Fruit fly (Drosophila melanogaster) whole organism, wandering third instar larva: ENCODE results near the gene Jon25Biii.

Source experiments
- Abd-B ChIP-seq: fragments of >200 bp; optimal IDR thresholded peaks from 2 replicates; lab custom pipeline; 2017; ENCODE audit warnings: missing biosample characterization, missing genetic modification characterization
- CG32264 ChIP-seq: fragments of 200-800 bp; sonication (Bioruptor generic); optimal IDR thresholded peaks from 2 replicates; lab custom pipeline; 2016; ENCODE audit warnings: missing biosample characterization, missing genetic modification characterization
- CG9705 ChIP-seq: fragments of 200-800 bp; sonication (Bioruptor generic); optimal IDR thresholded peaks from 2 replicates; lab custom pipeline; 2018; ENCODE audit warnings: missing biosample characterization, mild to moderate bottlenecking, missing genetic modification characterization
- CrebA ChIP-seq: fragments of 200-800 bp; sonication (Bioruptor generic); optimal IDR thresholded peaks from 2 replicates; lab custom pipeline; 2016; ENCODE audit warnings: missing biosample characterization, mild to moderate bottlenecking, missing genetic modification characterization, borderline replicate concordance
- Dif ChIP-seq: fragments of 200-275, 200-300 bp; sonication (Bioruptor generic); optimal IDR thresholded peaks from 2 replicates; lab custom pipeline; 2018; ENCODE audit warnings: missing biosample characterization, missing genetic modification characterization; ENCODE audit not compliant: partially characterized antibody
- GATAd ChIP-seq: sonication (Bioruptor generic); optimal IDR thresholded peaks from 2 replicates; lab custom pipeline; 2016; ENCODE audit warnings: missing biosample characterization, missing genetic modification characterization
- HLH106 ChIP-seq: fragments of 200-800 bp; optimal IDR thresholded peaks from 3 replicates; lab custom pipeline; 2019; ENCODE audit warnings: missing biosample characterization, mild to moderate bottlenecking, missing genetic modification characterization, moderate library complexity
- Hr78 ChIP-seq: fragments of >200 bp; optimal IDR thresholded peaks from 2 replicates; lab custom pipeline; 2017; ENCODE audit warnings: missing biosample characterization, missing genetic modification characterization
- Hr83 ChIP-seq: fragments of 200-300 bp; sonication (Bioruptor generic); optimal IDR thresholded peaks from 2 replicates; lab custom pipeline; 2016; ENCODE audit warnings: missing biosample characterization, mild to moderate bottlenecking, missing genetic modification characterization, moderate library complexity; ENCODE audit not compliant: poor library complexity, severe bottlenecking
- Jra ChIP-seq: sonication (Bioruptor generic); optimal IDR thresholded peaks from 2 replicates; lab custom pipeline; 2016; ENCODE audit warnings: missing biosample characterization, missing genetic modification characterization
- Mio ChIP-seq: sonication (Bioruptor generic); optimal IDR thresholded peaks from 2 replicates; lab custom pipeline; 2016; ENCODE audit warnings: missing biosample characterization, missing genetic modification characterization
- Myc ChIP-seq: fragments of >200 bp; optimal IDR thresholded peaks from 2 replicates; lab custom pipeline; 2017
- N ChIP-seq: fragments of >200 bp; optimal IDR thresholded peaks from 2 replicates; lab custom pipeline; 2018; ENCODE audit warnings: missing biosample characterization, missing external identifiers, missing genetic modification characterization
- Rel ChIP-seq, 2 experiments: fragments of 200-800 bp; sonication (Bioruptor generic) in 1 of 2; optimal IDR thresholded peaks; 2 replicates in 1 of 2; 3 replicates in 1 of 2; lab custom pipeline; 2016 to 2019; ENCODE audit warnings: mild to moderate bottlenecking in 2 of 2, missing biosample characterization in 2 of 2, missing genetic modification characterization in 2 of 2, moderate library complexity in 1 of 2
- Vsx2 ChIP-seq: fragments of 200-300, 225-300 bp; sonication (Bioruptor generic); optimal IDR thresholded peaks from 2 replicates; lab custom pipeline; 2018; ENCODE audit warnings: missing biosample characterization, missing genetic modification characterization; ENCODE audit not compliant: partially characterized antibody
- br ChIP-seq: fragments of 200-800 bp; sonication (Bioruptor generic); optimal IDR thresholded peaks from 2 replicates; lab custom pipeline; 2016; ENCODE audit warnings: missing biosample characterization, missing genetic modification characterization
- brk ChIP-seq: fragments of 200-800 bp; sonication (Bioruptor generic); optimal IDR thresholded peaks from 2 replicates; lab custom pipeline; 2016; ENCODE audit warnings: missing biosample characterization, mild to moderate bottlenecking, missing genetic modification characterization
- dl ChIP-seq, 2 experiments: fragments of 175-275, 200-275 bp in 1 of 2; fragments of 200-275 bp in 1 of 2; sonication (Bioruptor generic); optimal IDR thresholded peaks; lab custom pipeline; 2018; ENCODE audit warnings: mild to moderate bottlenecking in 2 of 2, missing biosample characterization in 2 of 2, missing genetic modification characterization in 2 of 2, moderate library complexity in 2 of 2; ENCODE audit not compliant: partially characterized antibody in 2 of 2, insufficient read depth in 1 of 2
- dmrt93B ChIP-seq: fragments of 200-800 bp; sonication (Bioruptor generic); optimal IDR thresholded peaks from 2 replicates; lab custom pipeline; 2018; ENCODE audit warnings: missing biosample characterization, mild to moderate bottlenecking, missing genetic modification characterization
- dsf ChIP-seq: sonication (Bioruptor generic); optimal IDR thresholded peaks from 2 replicates; lab custom pipeline; 2016; ENCODE audit warnings: missing biosample characterization, missing genetic modification characterization, borderline replicate concordance
- ey ChIP-seq: fragments of 200-800 bp; sonication (Bioruptor generic); optimal IDR thresholded peaks from 2 replicates; lab custom pipeline; 2016; ENCODE audit warnings: missing biosample characterization, missing genetic modification characterization
- fru ChIP-seq: fragments of 200-800 bp; sonication (Bioruptor generic); optimal IDR thresholded peaks from 3 replicates; lab custom pipeline; 2016; ENCODE audit warnings: missing biosample characterization, mild to moderate bottlenecking, missing genetic modification characterization
- h ChIP-seq: fragments of 200-800 bp; sonication (Bioruptor generic); optimal IDR thresholded peaks from 3 replicates; lab custom pipeline; 2016; ENCODE audit warnings: missing biosample characterization, mild to moderate bottlenecking, missing genetic modification characterization
- jim ChIP-seq: fragments of 175-275, 200-325 bp; sonication (Bioruptor generic); optimal IDR thresholded peaks from 2 replicates; lab custom pipeline; 2016; ENCODE audit warnings: missing biosample characterization, mild to moderate bottlenecking, missing genetic modification characterization
- lola ChIP-seq: fragments of >200 bp; optimal IDR thresholded peaks from 2 replicates; lab custom pipeline; 2017; ENCODE audit warnings: missing biosample characterization, missing genetic modification characterization
- pan ChIP-seq: fragments of >200 bp; optimal IDR thresholded peaks from 2 replicates; lab custom pipeline; 2017
- psq ChIP-seq: fragments of 200-800 bp; sonication (Bioruptor generic); optimal IDR thresholded peaks from 3 replicates; lab custom pipeline; 2017; ENCODE audit warnings: missing biosample characterization, mild to moderate bottlenecking, missing genetic modification characterization, moderate library complexity
- rgr ChIP-seq: fragments of 200-800 bp; sonication (Bioruptor generic); optimal IDR thresholded peaks from 3 replicates; lab custom pipeline; 2016; ENCODE audit warnings: missing biosample characterization, mild to moderate bottlenecking, missing genetic modification characterization
- sage ChIP-seq: fragments of 200-800 bp; sonication (Bioruptor generic); optimal IDR thresholded peaks from 2 replicates; lab custom pipeline; 2016; ENCODE audit warnings: missing biosample characterization, mild to moderate bottlenecking, missing genetic modification characterization
- tai ChIP-seq: sonication (Bioruptor generic); optimal IDR thresholded peaks from 2 replicates; lab custom pipeline; 2016; ENCODE audit warnings: missing biosample characterization, missing genetic modification characterization
- usp ChIP-seq: fragments of >200 bp; optimal IDR thresholded peaks from 2 replicates; lab custom pipeline; 2017; ENCODE audit warnings: missing biosample characterization, missing genetic modification characterization
- woc ChIP-seq: sonication (Bioruptor generic); optimal IDR thresholded peaks from 2 replicates; lab custom pipeline; 2016; ENCODE audit warnings: missing biosample characterization, mild to moderate bottlenecking, missing genetic modification characterization

The Jon25Biii gene

DNA sequence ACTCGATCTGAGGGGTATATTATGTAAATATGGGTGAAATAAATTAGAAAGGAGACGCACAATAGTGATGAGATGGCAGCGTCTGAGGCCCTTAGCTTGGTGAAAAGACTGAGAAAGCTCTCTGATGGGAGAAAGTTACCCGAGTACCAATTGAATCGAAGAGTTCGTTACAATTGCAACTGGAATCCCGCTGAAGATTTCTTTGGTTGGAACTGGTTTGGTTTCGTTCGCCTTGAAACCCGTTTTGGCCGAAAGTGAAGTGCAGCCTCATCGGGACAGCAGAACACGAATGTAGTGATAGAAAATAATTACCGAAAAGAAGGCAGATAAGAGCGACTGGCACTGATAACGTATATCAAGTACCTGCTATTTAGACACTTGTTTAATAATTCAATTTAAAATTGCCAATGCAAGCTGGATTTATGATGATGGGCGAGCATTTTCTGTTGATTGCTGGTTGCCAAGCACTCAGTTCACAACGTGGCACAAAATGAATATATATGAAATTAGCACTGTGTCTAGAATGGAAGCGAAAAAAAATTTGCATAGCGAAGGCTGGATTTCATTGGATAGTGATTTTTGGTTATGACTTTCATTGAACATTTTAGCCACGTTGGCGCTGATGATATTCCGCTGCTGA is 45.8 kb upstream of the Jon25Biii start:
- TF ChIP-seq pan (no peak), dl (GFP tag; optimal IDR thresholded peaks at IDR 0.05; lab: Kevin White, UChicago; ENCODE audit: insufficient read depth in 1 of 2, partially characterized antibody in 2 of 2) (no peak), tai (GFP tag; lab: Kevin White, UChicago) (no peak), br (no peak), GATAd (GFP tag; lab: Kevin White, UChicago) (no peak)

DNA sequence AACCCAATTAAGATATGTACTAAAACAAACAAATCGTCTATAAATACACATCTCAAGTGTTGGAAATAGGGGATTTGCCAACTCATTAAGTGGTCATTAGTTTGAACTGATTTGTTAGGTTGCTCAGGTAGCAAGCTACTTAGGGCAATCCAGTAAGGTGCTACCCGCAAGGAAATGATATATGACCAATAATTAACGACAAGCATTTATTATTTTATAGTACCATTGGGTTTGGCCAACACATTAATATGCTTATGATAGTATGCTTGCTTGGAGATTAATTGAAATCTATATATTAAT is 45.2 kb upstream of the Jon25Biii start:
- no peak for TF ChIP-seq GATAd (GFP tag; lab: Kevin White, UChicago)
- TF ChIP-seq CrebA (GFP tag; lab: Kevin White, UChicago): no peak
- TF ChIP-seq lola: no peak
- TF ChIP-seq Abd-B (GFP tag; lab: Kevin White, UChicago): no peak
- no peak for TF ChIP-seq CG32264 (GFP tag; lab: Kevin White, UChicago)
- no peak for TF ChIP-seq sage (GFP tag; lab: Kevin White, UChicago)
- no peak for TF ChIP-seq jim (GFP tag; lab: Kevin White, UChicago)
- no peak for TF ChIP-seq tai (GFP tag; lab: Kevin White, UChicago)
- no peak for TF ChIP-seq CG9705 (GFP tag; lab: Kevin White, UChicago)

DNA sequence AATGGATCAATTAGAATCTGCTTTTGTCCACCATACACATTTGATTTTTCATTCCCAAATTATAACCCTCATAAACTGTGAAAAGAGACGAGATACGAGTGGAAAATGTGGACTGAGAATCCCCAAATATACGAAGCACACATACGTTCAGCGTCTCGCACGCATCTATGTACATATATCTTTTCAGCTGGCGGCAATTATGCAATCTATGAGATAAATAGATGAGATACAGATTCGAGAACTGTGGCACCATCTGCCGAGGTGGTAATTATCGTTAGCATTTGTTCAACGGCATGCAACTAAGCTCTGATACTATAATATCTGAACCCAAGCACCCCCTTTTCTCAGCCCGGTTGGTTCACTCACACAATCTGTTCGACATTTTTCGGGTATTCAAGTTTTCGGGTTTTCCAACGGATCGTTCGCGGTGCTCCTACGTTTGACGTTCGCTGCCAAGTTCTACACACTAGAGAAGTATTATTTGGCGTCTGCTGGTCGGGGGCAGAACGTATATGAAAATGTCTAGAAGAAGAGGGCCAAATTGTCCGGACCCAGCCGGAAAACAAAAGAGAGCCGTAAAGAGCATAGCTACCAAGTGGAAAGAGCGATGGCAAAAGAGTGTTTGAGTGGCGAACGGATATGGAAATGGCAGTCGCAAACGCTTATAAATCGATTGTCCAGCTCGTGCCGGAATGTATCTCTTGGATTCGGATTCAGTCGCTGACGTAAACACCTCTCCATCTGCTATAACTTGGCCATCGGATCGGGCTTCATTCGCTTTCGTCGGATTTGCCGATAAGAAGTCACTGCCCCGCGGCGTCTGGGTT is 44.7 kb upstream of the Jon25Biii start:
- no peak for TF ChIP-seq fru (GFP tag; lab: Kevin White, UChicago)
- no peak for TF ChIP-seq dmrt93B
- no peak for TF ChIP-seq Rel (GFP tag; optimal IDR thresholded peaks at IDR 0.05; lab: Kevin White, UChicago)
- TF ChIP-seq Rel (tag; optimal IDR thresholded peaks at IDR 0.05; lab: Kevin White, UChicago): no peak
- no peak for TF ChIP-seq woc
- TF ChIP-seq Dif: no peak
- TF ChIP-seq usp (GFP tag; lab: Kevin White, UChicago): no peak
- no peak for TF ChIP-seq br
- TF ChIP-seq HLH106 (tag; lab: Kevin White, UChicago): no peak
- no peak for TF ChIP-seq lola
- no peak for TF ChIP-seq ey (GFP tag; lab: Kevin White, UChicago)
- no peak for TF ChIP-seq Jra (GFP tag; lab: Kevin White, UChicago)
- no peak for TF ChIP-seq Myc (lab: Kevin White, UChicago)
- no peak for TF ChIP-seq N
- no peak for TF ChIP-seq brk (GFP tag; lab: Kevin White, UChicago)
- TF ChIP-seq GATAd (GFP tag; lab: Kevin White, UChicago): no peak
- no peak for TF ChIP-seq dl (GFP tag; optimal IDR thresholded peaks at IDR 0.05; lab: Kevin White, UChicago; ENCODE audit: insufficient read depth in 1 of 2, partially characterized antibody in 2 of 2)

DNA sequence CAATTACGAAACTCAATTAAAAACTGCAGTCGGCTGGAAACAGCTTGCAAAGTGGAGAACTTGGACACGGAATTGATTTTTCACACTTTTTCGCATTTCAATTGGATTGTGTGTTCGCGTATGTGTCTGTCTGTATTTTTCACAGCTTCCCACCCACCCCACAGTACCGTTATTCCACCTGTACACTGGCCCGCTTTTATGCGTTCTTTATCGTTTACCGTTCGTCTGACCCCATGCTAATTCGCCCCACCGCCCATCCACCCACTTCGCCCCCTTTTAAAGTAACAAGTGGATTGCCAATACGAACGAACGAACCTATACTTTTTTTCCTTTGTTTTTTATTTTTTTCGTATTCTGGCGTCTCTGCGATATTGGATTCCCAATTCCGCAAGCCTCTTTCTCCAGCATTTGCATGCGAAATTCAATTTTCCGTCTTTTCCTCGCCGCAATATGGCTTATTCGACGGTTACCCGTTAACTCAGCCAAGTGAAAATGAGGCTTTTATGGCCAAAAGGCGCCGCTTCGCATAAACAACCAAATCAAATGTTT is 31.6 kb upstream of the Jon25Biii start:
- no peak for TF ChIP-seq usp (GFP tag; lab: Kevin White, UChicago)
- TF ChIP-seq jim (GFP tag; lab: Kevin White, UChicago): peak; percentile 80
- peak; percentile 3 for TF ChIP-seq Hr83 (GFP tag; lab: Kevin White, UChicago)

DNA sequence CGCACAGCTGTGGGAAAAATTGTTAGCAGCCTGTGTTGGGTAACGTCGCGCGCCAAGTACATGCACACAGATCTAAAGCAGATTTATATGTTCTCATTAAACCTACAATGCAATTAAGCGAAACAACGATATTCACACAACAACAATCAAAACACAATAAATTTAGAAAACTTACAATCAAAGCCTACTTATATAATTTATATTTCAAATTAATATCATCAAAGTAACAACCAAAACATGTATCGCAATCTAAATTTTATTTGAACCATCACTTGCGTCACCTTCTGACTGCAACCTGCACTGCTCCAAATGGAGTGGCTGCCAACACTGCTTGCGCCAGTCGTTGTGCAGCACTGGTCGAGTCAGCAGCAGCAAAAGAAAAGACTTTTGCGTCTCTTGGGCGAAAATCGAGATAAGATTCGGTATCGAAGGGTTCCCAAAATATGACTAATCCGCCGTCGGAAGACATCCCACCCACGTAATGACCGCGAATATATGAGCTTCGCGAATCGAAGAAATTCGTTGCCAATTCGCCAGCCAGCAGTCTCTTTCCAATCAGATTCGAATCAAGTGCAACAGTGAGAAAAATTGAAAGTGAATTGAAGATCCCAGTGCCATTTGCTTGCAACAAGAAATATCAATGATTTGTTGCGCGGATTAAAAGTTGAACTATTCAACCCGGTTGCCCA is 30.9 kb upstream of the Jon25Biii start, which contains the start of the genes CG8892 and CG34126:
Gene CG8892 (minus strand): TSS at position 315 of the 689 bp plus-strand sequence.
Gene CG34126 (plus strand): TSS at position 337 of the 689 bp plus-strand sequence.
- TF ChIP-seq CG32264 (GFP tag; lab: Kevin White, UChicago) (peak; percentile 93), woc (peak; percentile 98), dmrt93B (peak; percentile 99), lola (no peak), HLH106 (tag; lab: Kevin White, UChicago) (peak; percentile 99), sage (GFP tag; lab: Kevin White, UChicago) (peak; percentile 91), CG9705 (GFP tag; lab: Kevin White, UChicago) (peak; percentile 98), jim (GFP tag; lab: Kevin White, UChicago) (peak; percentile 93), Rel (GFP tag; optimal IDR thresholded peaks at IDR 0.05; lab: Kevin White, UChicago) (peak; percentile 89), Rel (tag; optimal IDR thresholded peaks at IDR 0.05; lab: Kevin White, UChicago) (peak; percentile 87), Hr83 (GFP tag; lab: Kevin White, UChicago) (peak; percentile 97), Myc (lab: Kevin White, UChicago) (peak; percentile 62), dsf (GFP tag; lab: Kevin White, UChicago) (peak; percentile 95), CrebA (GFP tag; lab: Kevin White, UChicago) (no peak), pan (no peak), Abd-B (GFP tag; lab: Kevin White, UChicago) (no peak), Mio (GFP tag; lab: Kevin White, UChicago) (peak; percentile 92), Dif (no peak), rgr (GFP tag; lab: Kevin White, UChicago) (peak; percentile 98), brk (GFP tag; lab: Kevin White, UChicago) (peak; percentile 95), psq (GFP tag; lab: Kevin White, UChicago) (peak; percentile 97), h (GFP tag; lab: Kevin White, UChicago) (peak; percentile 98), Hr78 (GFP tag; lab: Kevin White, UChicago) (no peak), dl (GFP tag; optimal IDR thresholded peaks at IDR 0.05; lab: Kevin White, UChicago; ENCODE audit: insufficient read depth in 1 of 2, partially characterized antibody in 2 of 2) (no peak), Vsx2 (GFP tag; lab: Kevin White, UChicago) (no peak), GATAd (GFP tag; lab: Kevin White, UChicago) (peak; percentile 94), tai (GFP tag; lab: Kevin White, UChicago) (no peak), br (peak; percentile 98), usp (GFP tag; lab: Kevin White, UChicago) (no peak), fru (GFP tag; lab: Kevin White, UChicago) (peak; percentile 98), N (no peak), Jra (GFP tag; lab: Kevin White, UChicago) (peak; percentile 97)
